Worm (Caenorhabditis elegans): Measurements from ENCODE around the gene srlf-9.

DNA sequence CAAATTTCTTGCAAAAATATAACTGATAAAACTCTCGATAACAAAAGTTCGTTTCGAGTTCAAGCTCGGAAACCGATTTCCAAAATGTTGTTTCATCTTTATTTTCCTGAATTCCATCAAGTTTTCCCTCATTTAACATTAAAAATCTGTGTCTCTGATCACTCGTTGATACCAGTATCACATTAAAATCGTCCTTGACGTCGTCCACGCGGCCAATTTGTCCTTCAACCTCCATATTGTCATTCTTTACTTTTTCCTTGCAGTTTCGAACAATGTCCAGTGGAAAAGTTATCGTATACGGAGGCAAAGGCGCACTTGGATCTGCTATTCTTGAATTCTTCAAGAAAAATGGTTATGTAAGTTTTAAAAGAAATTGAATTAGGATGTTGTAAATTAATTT is 7.9 kb downstream of the srlf-9 start, which contains the start of gene qdpr-1:
- TF ChIP-seq nhr-11 (tag; optimal IDR thresholded peaks at IDR 0.05) (no peak), nhr-129 (tag; optimal IDR thresholded peaks at IDR 0.05) (no peak), fos-1 (tag; optimal IDR thresholded peaks at IDR 0.05) (no peak), ztf-11 (tag; optimal IDR thresholded peaks at IDR 0.05) (no peak), unc-39 (tag; optimal IDR thresholded peaks at IDR 0.05) (no peak), mdl-1 (tag; optimal IDR thresholded peaks at IDR 0.05) (no peak), zag-1 (tag; optimal IDR thresholded peaks at IDR 0.05) (no peak), lsy-2 (tag; optimal IDR thresholded peaks at IDR 0.05) (no peak), skn-1 (tag; optimal IDR thresholded peaks at IDR 0.05) (no peak), lin-39 (tag; optimal IDR thresholded peaks at IDR 0.05) (no peak), lin-13 (GFP tag; optimal IDR thresholded peaks at IDR 0.05) (no peak), ztf-4 (tag; optimal IDR thresholded peaks at IDR 0.05) (no peak)

All from whole organism, L2 larva.